Worm (Caenorhabditis elegans) whole organism, L3 larva: Measurements from ENCODE around the gene Y7A9D.1.

Source experiments
- ceh-28 ChIP-seq: fragments of 150-350 bp; optimal IDR thresholded peaks from 2 replicates; lab custom pipeline; 2014; ENCODE audit warnings: missing biosample characterization, missing genetic modification reagents, missing genetic modification characterization
- ceh-9 ChIP-seq: sonication (generic microtip); optimal IDR thresholded peaks from 2 replicates; lab custom pipeline; 2018; ENCODE audit warnings: missing biosample characterization, missing genetic modification characterization
- elt-1 ChIP-seq: fragments of 150-350 bp; optimal IDR thresholded peaks from 2 replicates; lab custom pipeline; 2014; ENCODE audit warnings: missing biosample characterization, missing genetic modification characterization
- elt-2 ChIP-seq: sonication (generic microtip); optimal IDR thresholded peaks from 2 replicates; lab custom pipeline; 2016; ENCODE audit warnings: missing genetic modification reagents, mild to moderate bottlenecking, missing genetic modification characterization, missing compliant biosample characterization
- fos-1 ChIP-seq: fragments of 150-350 bp; optimal IDR thresholded peaks from 2 replicates; lab custom pipeline; 2014; ENCODE audit warnings: missing biosample characterization, missing genetic modification characterization
- lin-39 ChIP-seq: fragments of 150-350 bp; optimal IDR thresholded peaks from 2 replicates; lab custom pipeline; 2018; ENCODE audit warnings: missing biosample characterization, missing genetic modification reagents, missing genetic modification characterization
- lsy-12 ChIP-seq: sonication (generic microtip); optimal IDR thresholded peaks from 2 replicates; lab custom pipeline; 2016; ENCODE audit warnings: mild to moderate bottlenecking, missing genetic modification characterization, missing compliant biosample characterization
- nhr-28 ChIP-seq: fragments of 150-350 bp; optimal IDR thresholded peaks from 2 replicates; lab custom pipeline; 2014; ENCODE audit warnings: missing biosample characterization, missing genetic modification characterization
- nhr-76 ChIP-seq: fragments of 150-350 bp; sonication (generic microtip); optimal IDR thresholded peaks from 5 replicates; lab custom pipeline; 2014; ENCODE audit warnings: missing biosample characterization, missing genetic modification characterization
- snpc-4 ChIP-seq: fragments of 150-350 bp; optimal IDR thresholded peaks from 2 replicates; lab custom pipeline; 2014; ENCODE audit warnings: missing biosample characterization, missing genetic modification characterization
- zag-1 ChIP-seq: fragments of 150-350 bp; optimal IDR thresholded peaks from 2 replicates; lab custom pipeline; 2014; ENCODE audit warnings: missing biosample characterization, missing genetic modification characterization

ce11 chrIV:16391470-16391869 is 9.5 kb upstream of the Y7A9D.1 start:
- no peak for TF ChIP-seq ceh-9 (tag; lab: Kevin White, UChicago)
- TF ChIP-seq elt-1 (tag; lab: Kevin White, UChicago), result no peak
- no peak for TF ChIP-seq ceh-28 (tag; lab: Kevin White, UChicago)
- no peak for TF ChIP-seq lsy-12 (tag; lab: Kevin White, UChicago)
- TF ChIP-seq snpc-4 (tag; lab: Kevin White, UChicago), result no peak
- no peak for TF ChIP-seq fos-1 (tag; lab: Kevin White, UChicago)
- no peak for TF ChIP-seq nhr-28 (tag; lab: Kevin White, UChicago)
- no peak for TF ChIP-seq zag-1 (tag; lab: Kevin White, UChicago)
- no peak for TF ChIP-seq elt-2
- TF ChIP-seq lin-39, result no peak
- no peak for TF ChIP-seq nhr-76 (tag; lab: Kevin White, UChicago)
